Worm (Caenorhabditis elegans) whole organism, late embryonic: ENCODE results near the gene srh-142.

Experiments
- F13H6.1 ChIP-seq: sonication (generic microtip); optimal IDR thresholded peaks from 2 replicates; lab custom pipeline; 2016; ENCODE audit warnings: missing genetic modification characterization, missing compliant biosample characterization
- K02D7.2 ChIP-seq: sonication (generic microtip); optimal IDR thresholded peaks from 2 replicates; lab custom pipeline; 2017; ENCODE audit warnings: mild to moderate bottlenecking, missing genetic modification characterization, missing compliant biosample characterization
- Y22D7AL.16 ChIP-seq: sonication (generic microtip); optimal IDR thresholded peaks from 2 replicates; lab custom pipeline; 2016; ENCODE audit warnings: missing genetic modification characterization, missing compliant biosample characterization
- ceh-19 ChIP-seq: fragments of 200-800 bp; sonication (Bioruptor generic); optimal IDR thresholded peaks from 2 replicates; lab custom pipeline; 2018; ENCODE audit warnings: mild to moderate bottlenecking, missing genetic modification characterization, missing compliant biosample characterization
- ceh-9 ChIP-seq: sonication (generic microtip); optimal IDR thresholded peaks from 2 replicates; lab custom pipeline; 2016; ENCODE audit warnings: mild to moderate bottlenecking, missing genetic modification characterization, inconsistent platforms, missing compliant biosample characterization
- ets-4 ChIP-seq: sonication (generic microtip); optimal IDR thresholded peaks from 2 replicates; lab custom pipeline; 2016; ENCODE audit warnings: missing genetic modification characterization, missing compliant biosample characterization
- hlh-6 ChIP-seq: sonication (generic microtip); optimal IDR thresholded peaks from 2 replicates; lab custom pipeline; 2016; ENCODE audit warnings: missing genotype, missing genetic modification characterization, missing compliant biosample characterization
- lin-11 ChIP-seq: fragments of 200-800 bp; sonication (Bioruptor generic); optimal IDR thresholded peaks from 2 replicates; lab custom pipeline; 2018; ENCODE audit warnings: mild to moderate bottlenecking, missing genetic modification characterization, missing compliant biosample characterization
- nhr-11 ChIP-seq: fragments of 150-350 bp; optimal IDR thresholded peaks from 2 replicates; lab custom pipeline; 2014; ENCODE audit warnings: missing biosample characterization, missing genetic modification characterization
- pag-3 ChIP-seq: sonication (generic microtip); optimal IDR thresholded peaks from 2 replicates; lab custom pipeline; 2016; ENCODE audit warnings: missing compliant biosample characterization, missing genetic modification characterization, borderline replicate concordance
- pqm-1 ChIP-seq: sonication (generic microtip); optimal IDR thresholded peaks from 2 replicates; lab custom pipeline; 2016; ENCODE audit warnings: missing genetic modification characterization, missing compliant biosample characterization
- sox-4 ChIP-seq: sonication (generic microtip); optimal IDR thresholded peaks from 2 replicates; lab custom pipeline; 2017; ENCODE audit warnings: mild to moderate bottlenecking, missing genetic modification characterization, inconsistent platforms, missing compliant biosample characterization
- unc-86 ChIP-seq: sonication (generic microtip); optimal IDR thresholded peaks from 2 replicates; lab custom pipeline; 2016; ENCODE audit warnings: missing genetic modification characterization, missing compliant biosample characterization

ce11 chrV:16458714-16459113, 2.1 kb downstream of the srh-142 start, which contains the start of gene str-15:
- TF ChIP-seq ets-4 (no peak), lin-11 (tag; lab: Kevin White, UChicago) (no peak), unc-86 (tag; lab: Kevin White, UChicago) (no peak), sox-4 (tag; lab: Kevin White, UChicago) (no peak), ceh-19 (GFP tag; lab: Kevin White, UChicago) (no peak), ceh-9 (no peak), pqm-1 (tag; lab: Kevin White, UChicago) (no peak), hlh-6 (tag; lab: Kevin White, UChicago) (no peak), nhr-11 (no peak), K02D7.2 (no peak), Y22D7AL.16 (tag; lab: Kevin White, UChicago) (no peak), F13H6.1 (tag; lab: Kevin White, UChicago) (no peak), pag-3 (tag; lab: Kevin White, UChicago) (no peak)
